Worm (Caenorhabditis elegans) whole organism, early embryonic: ENCODE results near the gene Y22D7AL.7.

Experiments used
- B0310.2 ChIP-seq: sonication (generic microtip); optimal IDR thresholded peaks from 2 replicates; lab custom pipeline; 2016; ENCODE audit warnings: mild to moderate bottlenecking, missing genetic modification characterization, missing compliant biosample characterization
- F13C5.2 ChIP-seq: sonication (generic microtip); optimal IDR thresholded peaks from 2 replicates; lab custom pipeline; 2017; ENCODE audit warnings: mild to moderate bottlenecking, missing genetic modification characterization, inconsistent platforms, missing compliant biosample characterization
- ama-1 ChIP-seq: fragments of 150-350 bp; optimal IDR thresholded peaks from 2 replicates; lab custom pipeline; 2014
- ceh-13 ChIP-seq: fragments of 200-800 bp; sonication (Bioruptor generic); optimal IDR thresholded peaks from 2 replicates; lab custom pipeline; 2018; ENCODE audit warnings: mild to moderate bottlenecking, missing genetic modification characterization, missing compliant biosample characterization
- ceh-36 ChIP-seq: sonication (generic microtip); optimal IDR thresholded peaks from 2 replicates; lab custom pipeline; 2016; ENCODE audit warnings: missing genetic modification characterization, inconsistent platforms, missing compliant biosample characterization
- ets-7 ChIP-seq: sonication (generic microtip); optimal IDR thresholded peaks from 2 replicates; lab custom pipeline; 2016; ENCODE audit warnings: missing genotype, missing genetic modification characterization, missing compliant biosample characterization
- flt-1 ChIP-seq: fragments of 200-800 bp; sonication (Bioruptor generic); IDR thresholded peaks from 2 replicates; pipeline ENCODE4 v1.3.6; 2022; ENCODE audit warnings: missing genetic modification characterization, missing compliant biosample characterization
- hmg-4 ChIP-seq: fragments of 200-800 bp; sonication (Bioruptor generic); optimal IDR thresholded peaks from 2 replicates; lab custom pipeline; 2018; ENCODE audit warnings: mild to moderate bottlenecking, missing genetic modification characterization, missing compliant biosample characterization
- hnd-1 ChIP-seq: sonication (generic microtip); optimal IDR thresholded peaks from 2 replicates; lab custom pipeline; 2016; ENCODE audit warnings: missing genetic modification characterization, missing compliant biosample characterization
- pes-1 ChIP-seq: fragments of 200-800 bp; sonication (Bioruptor generic); IDR thresholded peaks from 2 replicates; pipeline ENCODE4 v1.3.6; 2022; ENCODE audit warnings: missing genetic modification reagents, missing genetic modification characterization, missing compliant biosample characterization
- sea-1 ChIP-seq: fragments of 200-800 bp; sonication (Bioruptor generic); conservative IDR thresholded peaks from 2 replicates; pipeline ENCODE4 v1.3.6; 2022; ENCODE audit warnings: missing genetic modification characterization, missing compliant biosample characterization
- tbx-11 ChIP-seq: fragments of 200-800 bp; sonication (Bioruptor generic); IDR thresholded peaks from 2 replicates; pipeline ENCODE4 v1.3.6; 2022; ENCODE audit warnings: missing genetic modification characterization, missing compliant biosample characterization
- tbx-37 ChIP-seq: fragments of 200-800 bp; sonication (Bioruptor generic); conservative IDR thresholded peaks from 2 replicates; pipeline ENCODE4 v1.3.6; 2022; ENCODE audit warnings: missing genetic modification reagents, missing genetic modification characterization, missing compliant biosample characterization
- tra-4 ChIP-seq: sonication (generic microtip); optimal IDR thresholded peaks from 2 replicates; lab custom pipeline; 2017; ENCODE audit warnings: missing genetic modification characterization, missing compliant biosample characterization

- TF ChIP-seq B0310.2 (tag; lab: Kevin White, UChicago) (no peak), ets-7 (tag; lab: Kevin White, UChicago) (no peak), ama-1 (lab: Kevin White, UChicago) (no peak), sea-1 (GFP tag; lab: Robert Waterston, UW) (no peak), hmg-4 (GFP tag; lab: Kevin White, UChicago) (no peak), tbx-37 (no peak), hnd-1 (tag; lab: Kevin White, UChicago) (no peak), flt-1 (GFP tag; lab: Robert Waterston, UW) (no peak), tbx-11 (GFP tag; lab: Robert Waterston, UW) (no peak), pes-1 (GFP tag; lab: Robert Waterston, UW) (no peak), ceh-36 (tag; lab: Kevin White, UChicago) (no peak), F13C5.2 (tag; lab: Kevin White, UChicago) (no peak), ceh-13 (GFP tag; lab: Kevin White, UChicago) (no peak), tra-4 (no peak)
Observed at ce11 chrIII:1533615-1534014, 42.9 kb upstream of the Y22D7AL.7 start, which contains the start of gene mtg-1.
